Worm (Caenorhabditis elegans): ENCODE results near the gene mpst-1.

DNA sequence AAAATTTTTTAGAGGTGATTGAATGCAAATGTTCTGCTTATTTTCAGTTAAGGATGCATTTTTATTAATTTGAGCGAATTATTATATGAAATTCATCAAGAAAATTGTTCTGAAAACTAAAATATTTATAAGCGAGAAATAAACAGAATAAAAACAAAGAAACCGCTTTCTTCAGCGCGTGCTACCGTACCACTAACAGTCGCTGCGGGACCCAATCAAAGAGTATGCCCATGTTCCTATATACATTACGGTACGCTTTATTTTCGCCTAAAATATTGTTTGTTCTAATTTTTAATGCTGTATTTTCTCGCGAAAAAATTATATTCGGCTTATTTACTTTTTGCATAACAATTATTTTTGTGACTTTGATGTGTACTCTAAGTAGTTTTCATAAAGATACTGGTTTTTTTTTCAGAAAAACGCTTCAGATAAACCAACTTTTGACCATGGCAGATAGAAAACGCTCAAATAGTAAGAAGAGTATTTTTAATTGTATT is 39.1 kb downstream of the mpst-1 start, which contains the start of gene F55A11.8:
- TF ChIP-seq hlh-26 (GFP tag; conservative IDR thresholded peaks at IDR 0.05) (no peak), dpff-1 (tag; optimal IDR thresholded peaks at IDR 0.05) (no peak), ZK185.1 (tag; optimal IDR thresholded peaks at IDR 0.05; ENCODE audit: poor library complexity, severe bottlenecking) (no peak), attf-3 (GFP tag; conservative IDR thresholded peaks at IDR 0.05) (no peak), F49E8.2 (tag; optimal IDR thresholded peaks at IDR 0.05; ENCODE audit: insufficient read depth) (peak; percentile 25), F23B12.7 (tag; optimal IDR thresholded peaks at IDR 0.05; ENCODE audit: insufficient read depth) (no peak), ama-1 (optimal IDR thresholded peaks at IDR 0.05) (no peak), ama-1 (GFP tag; optimal IDR thresholded peaks at IDR 0.05) (no peak)

Data from whole organism, young adult.